Worm (Caenorhabditis elegans) whole organism, mixed stage, embryonic: ENCODE measurements around the gene gap-2.

Source experiments
- M03D4.4 ChIP-seq: sonication (generic microtip); optimal IDR thresholded peaks from 2 replicates; lab custom pipeline; 2017; ENCODE audit warnings: mild to moderate bottlenecking, missing genetic modification characterization, missing compliant biosample characterization
- bed-3 ChIP-seq: fragments of 200-800 bp; sonication (Bioruptor generic); optimal IDR thresholded peaks from 3 replicates; lab custom pipeline; 2018; ENCODE audit warnings: mild to moderate bottlenecking, missing genetic modification characterization, moderate library complexity, missing compliant biosample characterization
- blmp-1 ChIP-seq: fragments of 150-350 bp; optimal IDR thresholded peaks from 2 replicates; lab custom pipeline; 2014; ENCODE audit warnings: missing biosample characterization, missing genetic modification characterization
- ceh-39 ChIP-seq: fragments of 150-350 bp; optimal IDR thresholded peaks from 2 replicates; lab custom pipeline; 2014; ENCODE audit warnings: missing biosample characterization, missing genetic modification characterization
- ceh-43 ChIP-seq: fragments of 200-800 bp; sonication (Bioruptor generic); optimal IDR thresholded peaks from 2 replicates; lab custom pipeline; 2018; ENCODE audit warnings: mild to moderate bottlenecking, missing genetic modification characterization, moderate library complexity, missing compliant biosample characterization
- ceh-83 ChIP-seq: fragments of 200-800 bp; sonication (Bioruptor generic); optimal IDR thresholded peaks from 2 replicates; lab custom pipeline; 2018; ENCODE audit warnings: mild to moderate bottlenecking, missing genetic modification characterization, missing compliant biosample characterization
- ces-1 ChIP-seq: fragments of 150-350 bp; optimal IDR thresholded peaks from 2 replicates; lab custom pipeline; 2014; ENCODE audit warnings: missing biosample characterization, missing genetic modification reagents, missing genetic modification characterization
- cnd-1 ChIP-seq: fragments of 200-800 bp; sonication (Bioruptor generic); optimal IDR thresholded peaks from 2 replicates; lab custom pipeline; 2018; ENCODE audit warnings: mild to moderate bottlenecking, missing genetic modification characterization, missing compliant biosample characterization
- drap-1 ChIP-seq: fragments of 200-800 bp; sonication (Bioruptor generic); optimal IDR thresholded peaks from 3 replicates; lab custom pipeline; 2018; ENCODE audit warnings: mild to moderate bottlenecking, missing genetic modification characterization, missing compliant biosample characterization
- elt-1 ChIP-seq: sonication (generic microtip); optimal IDR thresholded peaks from 2 replicates; lab custom pipeline; 2017; ENCODE audit warnings: missing genetic modification characterization, mild to moderate bottlenecking, missing compliant biosample characterization, antibody characterized with exemption, moderate library complexity, borderline replicate concordance; ENCODE audit not compliant: insufficient read depth
- elt-3 ChIP-seq: fragments of 150-350 bp; optimal IDR thresholded peaks from 2 replicates; lab custom pipeline; 2014; ENCODE audit warnings: missing biosample characterization, missing genetic modification characterization
- ham-2 ChIP-seq: fragments of 200-800 bp; sonication (Bioruptor generic); optimal IDR thresholded peaks from 2 replicates; lab custom pipeline; 2018; ENCODE audit warnings: mild to moderate bottlenecking, missing genetic modification characterization, missing compliant biosample characterization
- hlh-1 ChIP-seq: fragments of 150-350 bp; optimal IDR thresholded peaks from 2 replicates; lab custom pipeline; 2014; ENCODE audit warnings: missing biosample characterization, missing genetic modification reagents, missing genetic modification characterization
- lin-13 ChIP-seq: fragments of 150-350 bp; optimal IDR thresholded peaks from 2 replicates; lab custom pipeline; 2014; ENCODE audit warnings: missing biosample characterization, missing genetic modification characterization
- lin-32 ChIP-seq: fragments of 200-800 bp; sonication (Bioruptor generic); optimal IDR thresholded peaks from 2 replicates; lab custom pipeline; 2018; ENCODE audit warnings: mild to moderate bottlenecking, missing genetic modification characterization, missing compliant biosample characterization
- mab-5 ChIP-seq: fragments of 150-350 bp; optimal IDR thresholded peaks from 2 replicates; lab custom pipeline; 2014; ENCODE audit warnings: missing biosample characterization, missing genetic modification characterization
- mep-1 ChIP-seq: fragments of 150-350 bp; optimal IDR thresholded peaks from 2 replicates; lab custom pipeline; 2017; ENCODE audit warnings: missing biosample characterization, missing genetic modification reagents, missing genetic modification characterization, inconsistent platforms
- mls-2 ChIP-seq: sonication (generic microtip); optimal IDR thresholded peaks from 2 replicates; lab custom pipeline; 2016; ENCODE audit warnings: mild to moderate bottlenecking, missing genetic modification characterization, moderate library complexity, missing compliant biosample characterization
- nhr-12 ChIP-seq: fragments of 150-350 bp; optimal IDR thresholded peaks from 2 replicates; lab custom pipeline; 2014; ENCODE audit warnings: missing biosample characterization, missing genetic modification characterization
- nhr-2 ChIP-seq: fragments of 150-350 bp; optimal IDR thresholded peaks from 2 replicates; lab custom pipeline; 2014; ENCODE audit warnings: missing biosample characterization, missing genetic modification characterization
- nhr-237 ChIP-seq: fragments of 150-350 bp; optimal IDR thresholded peaks from 2 replicates; lab custom pipeline; 2014; ENCODE audit warnings: missing biosample characterization, missing genetic modification characterization
- nhr-28 ChIP-seq: fragments of 150-350 bp; optimal IDR thresholded peaks from 2 replicates; lab custom pipeline; 2014; ENCODE audit warnings: missing biosample characterization, missing genetic modification characterization
- nhr-76 ChIP-seq: sonication (generic microtip); optimal IDR thresholded peaks from 2 replicates; lab custom pipeline; 2017; ENCODE audit warnings: missing biosample characterization, missing genetic modification characterization
- pha-4 ChIP-seq: fragments of 150-350 bp; optimal IDR thresholded peaks from 2 replicates; lab custom pipeline; 2018; ENCODE audit warnings: missing biosample characterization, missing genetic modification reagents, missing genetic modification characterization
- sem-2 ChIP-seq: fragments of 200-800 bp; sonication (Bioruptor generic); optimal IDR thresholded peaks from 2 replicates; lab custom pipeline; 2018; ENCODE audit warnings: mild to moderate bottlenecking, missing genetic modification characterization, missing compliant biosample characterization
- snpc-4 ChIP-seq: fragments of 150-350 bp; optimal IDR thresholded peaks from 2 replicates; lab custom pipeline; 2014; ENCODE audit warnings: missing biosample characterization, missing genetic modification characterization
- sptf-1 ChIP-seq: sonication (generic microtip); optimal IDR thresholded peaks from 2 replicates; lab custom pipeline; 2017; ENCODE audit warnings: mild to moderate bottlenecking, missing genetic modification characterization, moderate library complexity, missing compliant biosample characterization
- tbx-8 ChIP-seq: fragments of 200-800 bp; sonication (Bioruptor generic); optimal IDR thresholded peaks from 2 replicates; lab custom pipeline; 2018; ENCODE audit warnings: mild to moderate bottlenecking, missing genetic modification characterization, moderate library complexity, missing compliant biosample characterization
- unc-120 ChIP-seq: sonication (generic microtip); optimal IDR thresholded peaks from 2 replicates; lab custom pipeline; 2017; ENCODE audit warnings: missing genetic modification characterization, missing compliant biosample characterization; ENCODE audit not compliant: poor library complexity, severe bottlenecking
- unc-39 ChIP-seq: fragments of 150-350 bp; optimal IDR thresholded peaks from 2 replicates; lab custom pipeline; 2014; ENCODE audit warnings: missing biosample characterization, missing genetic modification characterization
- unc-62 ChIP-seq: fragments of 150-350 bp; optimal IDR thresholded peaks from 2 replicates; lab custom pipeline; 2014; ENCODE audit warnings: missing biosample characterization, missing genetic modification reagents, missing genetic modification characterization
- zip-8 ChIP-seq: fragments of 150-350 bp; optimal IDR thresholded peaks from 2 replicates; lab custom pipeline; 2014; ENCODE audit warnings: missing biosample characterization, missing genetic modification characterization
- ztf-11 ChIP-seq: fragments of 150-350 bp; optimal IDR thresholded peaks from 2 replicates; lab custom pipeline; 2014; ENCODE audit warnings: missing biosample characterization, missing genetic modification characterization

The gap-2 gene

ce11 chrX:9504221-9504620 lies 32.0 kb downstream of the gap-2 start:
- TF ChIP-seq zip-8 (tag; lab: Kevin White, UChicago) = no peak
- TF ChIP-seq mep-1 (tag; lab: Kevin White, UChicago) = no peak
- no peak for TF ChIP-seq nhr-2 (tag; lab: Kevin White, UChicago)
- no peak for TF ChIP-seq sem-2 (GFP tag; lab: Kevin White, UChicago)
- no peak for TF ChIP-seq tbx-8 (GFP tag; lab: Kevin White, UChicago)
- TF ChIP-seq elt-1 = peak; percentile 69
- no peak for TF ChIP-seq mab-5 (tag; lab: Kevin White, UChicago)
- TF ChIP-seq bed-3 = no peak
- TF ChIP-seq cnd-1 (tag; lab: Kevin White, UChicago) = no peak
- no peak for TF ChIP-seq snpc-4 (tag; lab: Kevin White, UChicago)
- no peak for TF ChIP-seq elt-3 (tag; lab: Kevin White, UChicago)
- no peak for TF ChIP-seq lin-32 (GFP tag; lab: Kevin White, UChicago)
- TF ChIP-seq mls-2 = peak; percentile 1
- no peak for TF ChIP-seq ceh-39 (tag; lab: Kevin White, UChicago)
- TF ChIP-seq ces-1 = peak; percentile 93
- no peak for TF ChIP-seq lin-13 (tag; lab: Kevin White, UChicago)
- no peak for TF ChIP-seq M03D4.4 (tag; lab: Kevin White, UChicago)
- no peak for TF ChIP-seq nhr-76 (tag; lab: Kevin White, UChicago)
- TF ChIP-seq hlh-1 (tag; lab: Kevin White, UChicago) = no peak
- no peak for TF ChIP-seq nhr-28 (tag; lab: Kevin White, UChicago)
- no peak for TF ChIP-seq unc-120 (tag; lab: Kevin White, UChicago)
- no peak for TF ChIP-seq ham-2 (GFP tag; lab: Kevin White, UChicago)
- no peak for TF ChIP-seq ztf-11 (tag; lab: Kevin White, UChicago)
- no peak for TF ChIP-seq ceh-83 (GFP tag; lab: Kevin White, UChicago)
- no peak for TF ChIP-seq blmp-1 (tag; lab: Kevin White, UChicago)
- TF ChIP-seq ceh-43 (GFP tag; lab: Kevin White, UChicago) = no peak
- no peak for TF ChIP-seq pha-4
- TF ChIP-seq unc-39 (tag; lab: Kevin White, UChicago) = no peak
- peak; percentile 62 for TF ChIP-seq unc-62 (GFP tag; lab: Kevin White, UChicago)

- no peak for TF ChIP-seq ztf-11 (tag; lab: Kevin White, UChicago)
- no peak for TF ChIP-seq unc-120 (tag; lab: Kevin White, UChicago)
- peak; percentile 92 for TF ChIP-seq nhr-2 (tag; lab: Kevin White, UChicago)
- no peak for TF ChIP-seq bed-3
- TF ChIP-seq zip-8 (tag; lab: Kevin White, UChicago) = no peak
- TF ChIP-seq nhr-12 = no peak
- TF ChIP-seq blmp-1 (tag; lab: Kevin White, UChicago) = no peak
- TF ChIP-seq ceh-43 (GFP tag; lab: Kevin White, UChicago) = no peak
- no peak for TF ChIP-seq unc-62 (GFP tag; lab: Kevin White, UChicago)
- peak; percentile 30 for TF ChIP-seq ceh-39 (tag; lab: Kevin White, UChicago)
- no peak for TF ChIP-seq tbx-8 (GFP tag; lab: Kevin White, UChicago)
- no peak for TF ChIP-seq ceh-83 (GFP tag; lab: Kevin White, UChicago)
- TF ChIP-seq drap-1 (GFP tag; lab: Kevin White, UChicago) = no peak
- no peak for TF ChIP-seq unc-39 (tag; lab: Kevin White, UChicago)
- peak; percentile 19 for TF ChIP-seq pha-4
Observed at ce11 chrX:9504911-9505397, 32.7 kb downstream of the gap-2 start.

- TF ChIP-seq sptf-1 (tag; lab: Kevin White, UChicago) (peak; percentile 38), ceh-39 (tag; lab: Kevin White, UChicago) (no peak), ces-1 (peak; percentile 84), nhr-237 (tag; lab: Kevin White, UChicago) (no peak), snpc-4 (tag; lab: Kevin White, UChicago) (no peak), M03D4.4 (tag; lab: Kevin White, UChicago) (no peak), blmp-1 (tag; lab: Kevin White, UChicago) (no peak), ceh-43 (GFP tag; lab: Kevin White, UChicago) (no peak), mls-2 (no peak), ham-2 (GFP tag; lab: Kevin White, UChicago) (no peak)
Observed at ce11 chrX:9506341-9506740, 34.1 kb downstream of the gap-2 start.
